Worm (Caenorhabditis elegans): ENCODE results near the gene F07E5.5.

ce11 chrII:2081257-2081656 is 22.4 kb upstream of the F07E5.5 start, which contains the start of gene T16A1.4:
- TF ChIP-seq ama-1 (optimal IDR thresholded peaks at IDR 0.05), result no peak
- TF ChIP-seq hmg-4 (GFP tag; optimal IDR thresholded peaks at IDR 0.05), result no peak
- no peak for TF ChIP-seq ets-7 (tag; optimal IDR thresholded peaks at IDR 0.05)

All from whole organism, early embryonic.